Worm (Caenorhabditis elegans) whole organism, L1 larva: ENCODE results near the gene Y82E9BR.8.

ENCODE experiments used
- C04F5.9 ChIP-seq: sonication (generic microtip); optimal IDR thresholded peaks from 2 replicates; lab custom pipeline; 2016; ENCODE audit warnings: missing genetic modification characterization, missing compliant biosample characterization
- mab-9 ChIP-seq: fragments of 200-800 bp; sonication (Bioruptor generic); IDR thresholded peaks from 2 replicates; pipeline ENCODE4 v1.3.6; 2022; ENCODE audit warnings: missing genetic modification reagents, missing genetic modification characterization, missing compliant biosample characterization
- nhr-11 ChIP-seq: fragments of 150-350 bp; optimal IDR thresholded peaks from 2 replicates; lab custom pipeline; 2014; ENCODE audit warnings: missing biosample characterization, missing genetic modification characterization
- nhr-237 ChIP-seq: fragments of 150-350 bp; optimal IDR thresholded peaks from 2 replicates; lab custom pipeline; 2014; ENCODE audit warnings: missing biosample characterization, missing genetic modification characterization
- nhr-28 ChIP-seq: fragments of 150-350 bp; optimal IDR thresholded peaks from 2 replicates; lab custom pipeline; 2014; ENCODE audit warnings: missing biosample characterization, missing genetic modification characterization
- nhr-90 ChIP-seq: sonication (generic microtip); optimal IDR thresholded peaks from 2 replicates; lab custom pipeline; 2016; ENCODE audit warnings: mild to moderate bottlenecking, missing genetic modification characterization, missing compliant biosample characterization; ENCODE audit not compliant: poor library complexity
- pax-3 ChIP-seq: fragments of 200-800 bp; sonication (Bioruptor generic); optimal IDR thresholded peaks from 2 replicates; lab custom pipeline; 2018; ENCODE audit warnings: mild to moderate bottlenecking, missing genetic modification characterization, moderate library complexity, missing compliant biosample characterization
- pqm-1 ChIP-seq: sonication (generic microtip); optimal IDR thresholded peaks from 3 replicates; lab custom pipeline; 2017; ENCODE audit warnings: missing biosample characterization, missing genetic modification characterization
- unc-62 ChIP-seq: fragments of 150-350 bp; optimal IDR thresholded peaks from 2 replicates; lab custom pipeline; 2014; ENCODE audit warnings: missing biosample characterization, missing genetic modification reagents, missing genetic modification characterization

DNA sequence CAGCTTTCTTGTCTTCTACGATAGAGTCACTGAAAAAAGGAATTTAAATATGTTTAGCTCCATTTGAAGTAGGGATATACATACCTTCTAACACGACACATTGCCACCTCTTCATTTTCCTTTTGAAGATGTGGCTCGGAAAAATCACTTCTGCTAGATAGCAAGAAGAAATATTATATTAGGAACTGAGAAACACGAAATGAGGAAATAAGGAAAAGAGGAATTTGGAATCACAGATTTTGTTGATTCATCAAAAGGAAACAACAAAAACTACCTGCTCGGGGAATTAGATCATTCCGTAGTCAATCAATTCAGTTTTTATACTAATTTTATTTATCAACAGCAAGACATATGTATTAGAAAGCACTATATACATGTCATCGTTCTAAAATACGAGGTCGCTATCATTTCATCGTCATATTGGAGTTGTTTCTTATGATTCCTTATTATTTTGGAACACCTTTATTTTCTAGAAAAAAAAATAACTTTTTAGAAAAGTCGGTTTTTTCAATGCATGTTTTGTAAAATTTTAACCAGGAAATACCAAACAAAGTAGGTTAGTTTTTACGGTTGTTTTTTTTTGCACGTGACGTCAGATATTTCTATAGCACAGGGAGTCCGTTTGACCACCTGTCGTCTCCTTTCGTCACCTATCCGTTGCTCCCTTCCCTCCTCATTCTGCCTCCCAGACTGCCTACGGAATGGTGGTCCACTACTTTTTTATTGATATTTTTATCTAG, 22.8 kb upstream of the Y82E9BR.8 start, which contains the start of the genes pals-21 and Y82E9BR.6:
- TF ChIP-seq pax-3 (tag; lab: Kevin White, UChicago) = no peak
- no peak for TF ChIP-seq nhr-11 (tag; lab: Kevin White, UChicago)
- no peak for TF ChIP-seq nhr-90
- TF ChIP-seq mab-9 (GFP tag; lab: Robert Waterston, UW) = no peak
- no peak for TF ChIP-seq C04F5.9 (tag; lab: Kevin White, UChicago)
- no peak for TF ChIP-seq nhr-28 (tag; lab: Kevin White, UChicago)
- TF ChIP-seq unc-62 = no peak
- TF ChIP-seq pqm-1 (tag; lab: Kevin White, UChicago) = no peak
- no peak for TF ChIP-seq nhr-237
